Fruit fly (Drosophila melanogaster) S2 (cell line): ENCODE results near the gene CG17786.

Experiments used
- CG8478 ChIP-seq: fragments of >200 bp; optimal IDR thresholded peaks from 2 replicates; lab custom pipeline; 2018
- CTCF ChIP-seq, 2 experiments: fragments of >200 bp; optimal IDR thresholded peaks; 2 replicates each; lab custom pipeline; 2018

dm6 chr3R:24262923-24263322 lies 44.4 kb upstream of the CG17786 start:
- TF ChIP-seq CTCF (optimal IDR thresholded peaks at IDR 0.05; lab: Kevin White, UChicago) = no peak
- TF ChIP-seq CG8478 (lab: Kevin White, UChicago) = no peak
